Worm (Caenorhabditis elegans) whole organism, young adult: Measurements from ENCODE around the gene cwp-3.
A peak's percentile ranks its signal among the peaks of the same experiment; 100 is the strongest.

Source experiments
- B0035.1 ChIP-seq: sonication (generic microtip); optimal IDR thresholded peaks from 2 replicates; lab custom pipeline; 2016; ENCODE audit warnings: missing genetic modification characterization, mild to moderate bottlenecking, missing compliant biosample characterization, missing genotype, missing genetic modification reagents
- B0261.1 ChIP-seq: sonication (generic microtip); optimal IDR thresholded peaks from 2 replicates; lab custom pipeline; 2016; ENCODE audit warnings: mild to moderate bottlenecking, missing genetic modification characterization, moderate library complexity, missing compliant biosample characterization
- B0336.3 ChIP-seq: fragments of 200-800 bp; sonication (Bioruptor generic); IDR thresholded peaks from 2 replicates; pipeline ENCODE4 v1.3.6; 2022; ENCODE audit warnings: missing genetic modification characterization, missing compliant biosample characterization
- C06A6.2 ChIP-seq: fragments of 200-800 bp; sonication (Bioruptor generic); conservative IDR thresholded peaks from 2 replicates; pipeline ENCODE4 v1.3.6; 2022; ENCODE audit warnings: missing genetic modification characterization, missing compliant biosample characterization
- F39B2.1 ChIP-seq: fragments of 200-800 bp; sonication (Bioruptor generic); IDR thresholded peaks from 2 replicates; pipeline ENCODE4 v1.3.6; 2022; ENCODE audit warnings: missing genetic modification reagents, missing genetic modification characterization, missing compliant biosample characterization
- F49E8.2 ChIP-seq: sonication (generic microtip); optimal IDR thresholded peaks from 3 replicates; lab custom pipeline; 2017; ENCODE audit warnings: missing genetic modification characterization, mild to moderate bottlenecking, missing compliant biosample characterization, antibody characterized with exemption, moderate library complexity; ENCODE audit not compliant: insufficient read depth
- F52B5.7 ChIP-seq: sonication (generic microtip); optimal IDR thresholded peaks from 2 replicates; lab custom pipeline; 2016; ENCODE audit warnings: mild to moderate bottlenecking, missing genetic modification characterization, missing compliant biosample characterization
- T07F8.4 ChIP-seq: sonication (generic microtip); optimal IDR thresholded peaks from 2 replicates; lab custom pipeline; 2016; ENCODE audit warnings: mild to moderate bottlenecking, missing genetic modification characterization, moderate library complexity, missing compliant biosample characterization
- Y67H2A.10 ChIP-seq: fragments of 200-800 bp; sonication (Bioruptor generic); conservative IDR thresholded peaks from 2 replicates; pipeline ENCODE4 v1.3.6; 2022; ENCODE audit warnings: missing genetic modification reagents, missing genetic modification characterization, missing compliant biosample characterization
- Y95B8A.8 ChIP-seq: fragments of 200-800 bp; sonication (Bioruptor generic); IDR thresholded peaks from 2 replicates; pipeline ENCODE4 v1.3.6; 2022; ENCODE audit warnings: missing genetic modification reagents, missing genetic modification characterization, missing compliant biosample characterization
- attf-5 ChIP-seq: fragments of 200-800 bp; sonication (Bioruptor generic); optimal IDR thresholded peaks from 2 replicates; lab custom pipeline; 2018; ENCODE audit warnings: mild to moderate bottlenecking, missing genetic modification characterization, missing compliant biosample characterization
- attf-6 ChIP-seq: fragments of 200-800 bp; sonication (Bioruptor generic); IDR thresholded peaks from 2 replicates; pipeline ENCODE4 v1.3.6; 2022; ENCODE audit warnings: missing genetic modification reagents, missing genetic modification characterization, missing compliant biosample characterization
- ccch-3 ChIP-seq: fragments of 200-800 bp; sonication (Bioruptor generic); optimal IDR thresholded peaks from 2 replicates; lab custom pipeline; 2018; ENCODE audit warnings: mild to moderate bottlenecking, missing genetic modification characterization, missing compliant biosample characterization
- cebp-1 ChIP-seq, 2 experiments: fragments of 200-800 bp in 1 of 2; sonication (Bioruptor generic) in 1 of 2; sonication (generic microtip) in 1 of 2; IDR thresholded peaks in 1 of 2; optimal IDR thresholded peaks in 1 of 2; 2 replicates each; pipeline versions ENCODE4 v1.3.6 to Lab custom; 2017 to 2022; ENCODE audit warnings: missing compliant biosample characterization in 2 of 2, missing genetic modification characterization in 2 of 2, mild to moderate bottlenecking in 1 of 2, missing genetic modification reagents in 1 of 2, moderate library complexity in 1 of 2
- ceh-27 ChIP-seq: fragments of 200-800 bp; sonication (Bioruptor generic); optimal IDR thresholded peaks from 2 replicates; lab custom pipeline; 2018; ENCODE audit warnings: mild to moderate bottlenecking, missing genetic modification characterization, moderate library complexity, missing compliant biosample characterization
- ceh-58 ChIP-seq: fragments of 200-800 bp; sonication (Bioruptor generic); IDR thresholded peaks from 2 replicates; pipeline ENCODE4 v1.3.6; 2022; ENCODE audit warnings: missing genetic modification characterization, missing compliant biosample characterization
- ceh-79 ChIP-seq: sonication (generic microtip); optimal IDR thresholded peaks from 2 replicates; lab custom pipeline; 2017; ENCODE audit warnings: mild to moderate bottlenecking, missing genetic modification characterization, missing compliant biosample characterization
- ceh-91 ChIP-seq: fragments of 200-800 bp; sonication (Bioruptor generic); IDR thresholded peaks from 2 replicates; pipeline ENCODE4 v1.3.6; 2022; ENCODE audit warnings: missing genetic modification reagents, missing genetic modification characterization, missing compliant biosample characterization
- chd-7 ChIP-seq: sonication (generic microtip); optimal IDR thresholded peaks from 2 replicates; lab custom pipeline; 2016; ENCODE audit warnings: mild to moderate bottlenecking, missing genetic modification characterization, moderate library complexity, missing compliant biosample characterization
- dox-1 ChIP-seq: fragments of 200-800 bp; sonication (Bioruptor generic); IDR thresholded peaks from 2 replicates; pipeline ENCODE4 v1.3.6; 2022; ENCODE audit warnings: missing genetic modification reagents, missing genetic modification characterization, missing compliant biosample characterization
- dpl-1 ChIP-seq: fragments of 150-350 bp; optimal IDR thresholded peaks from 2 replicates; lab custom pipeline; 2014; ENCODE audit warnings: missing biosample characterization, missing genetic modification reagents, missing genetic modification characterization
- egrh-3 ChIP-seq: fragments of 200-800 bp; sonication (Bioruptor generic); IDR thresholded peaks from 2 replicates; pipeline ENCODE4 v1.3.6; 2022; ENCODE audit warnings: missing genetic modification reagents, missing genetic modification characterization, missing compliant biosample characterization
- ekl-4 ChIP-seq: fragments of 200-800 bp; sonication (Bioruptor generic); IDR thresholded peaks from 2 replicates; pipeline ENCODE4 v1.3.6; 2022; ENCODE audit warnings: missing genetic modification reagents, missing genetic modification characterization, missing compliant biosample characterization
- fkh-3 ChIP-seq: sonication (generic microtip); optimal IDR thresholded peaks from 2 replicates; lab custom pipeline; 2016; ENCODE audit warnings: mild to moderate bottlenecking, missing genetic modification characterization, missing compliant biosample characterization
- hmg-1.2 ChIP-seq: fragments of 200-800 bp; sonication (Bioruptor generic); IDR thresholded peaks from 2 replicates; pipeline ENCODE4 v1.3.6; 2022; ENCODE audit warnings: missing genetic modification reagents, missing genetic modification characterization, missing compliant biosample characterization
- hsf-1 ChIP-seq: fragments of 200-800 bp; sonication (Bioruptor generic); IDR thresholded peaks from 2 replicates; pipeline ENCODE4 v1.3.6; 2022; ENCODE audit warnings: missing genetic modification reagents, missing genetic modification characterization, missing compliant biosample characterization
- lag-1 ChIP-seq: fragments of 200-800 bp; sonication (Bioruptor generic); IDR thresholded peaks from 2 replicates; pipeline ENCODE4 v1.3.6; 2022; ENCODE audit warnings: missing genetic modification reagents, missing genetic modification characterization, missing compliant biosample characterization
- lin-35 ChIP-seq, 3 experiments: fragments of 150-350 bp in 2 of 3; sonication (generic microtip) in 1 of 3; optimal IDR thresholded peaks; 2 replicates each; lab custom pipeline; 2014 to 2018; ENCODE audit warnings: missing biosample characterization in 3 of 3, missing genetic modification characterization in 3 of 3, missing genetic modification reagents in 3 of 3
- lir-1 ChIP-seq: fragments of 200-800 bp; sonication (Bioruptor generic); conservative IDR thresholded peaks from 2 replicates; pipeline ENCODE4 v1.3.6; 2022; ENCODE audit warnings: missing genetic modification reagents, missing genetic modification characterization, missing compliant biosample characterization
- lsl-1 ChIP-seq: fragments of 200-800 bp; sonication (Bioruptor generic); optimal IDR thresholded peaks from 2 replicates; lab custom pipeline; 2018; ENCODE audit warnings: mild to moderate bottlenecking, missing genetic modification characterization, moderate library complexity, missing compliant biosample characterization
- lsy-27 ChIP-seq: sonication (generic microtip); optimal IDR thresholded peaks from 2 replicates; lab custom pipeline; 2017; ENCODE audit warnings: missing genetic modification characterization, mild to moderate bottlenecking, missing compliant biosample characterization, antibody characterized with exemption, missing genotype, borderline replicate concordance; ENCODE audit not compliant: insufficient read depth
- madf-10 ChIP-seq: sonication (generic microtip); optimal IDR thresholded peaks from 2 replicates; lab custom pipeline; 2016; ENCODE audit warnings: mild to moderate bottlenecking, missing genetic modification characterization, missing compliant biosample characterization
- madf-8 ChIP-seq: fragments of 200-800 bp; sonication (Bioruptor generic); conservative IDR thresholded peaks from 2 replicates; pipeline ENCODE4 v1.3.6; 2022; ENCODE audit warnings: missing genetic modification reagents, missing genetic modification characterization, missing compliant biosample characterization
- nfyb-1 ChIP-seq: fragments of 200-800 bp; sonication (Bioruptor generic); IDR thresholded peaks from 2 replicates; pipeline ENCODE4 v1.3.6; 2022; ENCODE audit warnings: missing genetic modification reagents, missing genetic modification characterization, missing compliant biosample characterization
- nhr-120 ChIP-seq: fragments of 200-800 bp; sonication (Bioruptor generic); IDR thresholded peaks from 2 replicates; pipeline ENCODE4 v1.3.6; 2022; ENCODE audit warnings: missing genetic modification characterization, missing compliant biosample characterization
- nhr-80 ChIP-seq: sonication (generic microtip); optimal IDR thresholded peaks from 2 replicates; lab custom pipeline; 2016; ENCODE audit warnings: missing genetic modification characterization, missing compliant biosample characterization
- nhr-90 ChIP-seq: sonication (generic microtip); optimal IDR thresholded peaks from 2 replicates; lab custom pipeline; 2016; ENCODE audit warnings: missing genotype, mild to moderate bottlenecking, missing genetic modification characterization, missing compliant biosample characterization
- pbrm-1 ChIP-seq: fragments of 200-800 bp; sonication (Bioruptor generic); IDR thresholded peaks from 2 replicates; pipeline ENCODE4 v1.3.6; 2022; ENCODE audit warnings: missing genetic modification reagents, missing genetic modification characterization, missing compliant biosample characterization
- snpc-1.3 ChIP-seq: sonication (generic microtip); optimal IDR thresholded peaks from 2 replicates; lab custom pipeline; 2017; ENCODE audit warnings: missing genetic modification characterization, mild to moderate bottlenecking, missing compliant biosample characterization, antibody characterized with exemption, moderate library complexity, missing genotype, missing genetic modification reagents; ENCODE audit not compliant: insufficient read depth
- snpc-4 ChIP-seq, 5 experiments: fragments of 150-350 bp in 1 of 5; sonication (generic microtip) in 4 of 5; optimal IDR thresholded peaks; 2 replicates each; lab custom pipeline; 2014 to 2018; ENCODE audit warnings: missing genetic modification characterization in 5 of 5, missing biosample characterization in 3 of 5, antibody characterized with exemption in 2 of 5, mild to moderate bottlenecking in 2 of 5, missing compliant biosample characterization in 2 of 5, missing genotype in 2 of 5, moderate library complexity in 2 of 5, missing genetic modification reagents in 1 of 5
- tbp1 ChIP-seq: fragments of 200-800 bp; sonication (Bioruptor generic); optimal IDR thresholded peaks from 2 replicates; lab custom pipeline; 2018; ENCODE audit warnings: mild to moderate bottlenecking, missing genetic modification characterization, missing compliant biosample characterization
- zim-3 ChIP-seq: sonication (generic microtip); optimal IDR thresholded peaks from 2 replicates; lab custom pipeline; 2017; ENCODE audit warnings: mild to moderate bottlenecking, missing genetic modification characterization, moderate library complexity, missing compliant biosample characterization
- ztf-18 ChIP-seq: sonication (generic microtip); optimal IDR thresholded peaks from 2 replicates; lab custom pipeline; 2016; ENCODE audit warnings: missing genotype, mild to moderate bottlenecking, missing genetic modification characterization, missing compliant biosample characterization
- ztf-22 ChIP-seq: fragments of 200-800 bp; sonication (Bioruptor generic); optimal IDR thresholded peaks from 2 replicates; lab custom pipeline; 2018; ENCODE audit warnings: mild to moderate bottlenecking, missing genetic modification characterization, moderate library complexity, missing compliant biosample characterization
- ztf-25 ChIP-seq: fragments of 200-800 bp; sonication (Bioruptor generic); IDR thresholded peaks from 2 replicates; pipeline ENCODE4 v1.3.6; 2022; ENCODE audit warnings: missing genetic modification reagents, missing genetic modification characterization, missing compliant biosample characterization
- ztf-3 ChIP-seq: fragments of 200-800 bp; sonication (Bioruptor generic); optimal IDR thresholded peaks from 2 replicates; lab custom pipeline; 2018; ENCODE audit warnings: mild to moderate bottlenecking, missing genetic modification characterization, missing compliant biosample characterization

cwp-3 gene

ce11 chrV:4846507-4846906 lies 3.9 kb downstream of the cwp-3 start:
- TF ChIP-seq F52B5.7 (tag; lab: Kevin White, UChicago) (no peak), Y67H2A.10 (GFP tag; lab: Robert Waterston, UW) (no peak), ceh-91 (no peak)

- TF ChIP-seq egrh-3 (GFP tag; lab: Robert Waterston, UW) = no peak
- TF ChIP-seq nhr-80 (tag; lab: Kevin White, UChicago) = peak; percentile 11
- TF ChIP-seq lsl-1 = no peak
- no peak for TF ChIP-seq cebp-1 (GFP tag; IDR thresholded peaks at IDR 0.05; lab: Robert Waterston, UW)
- peak; percentile 41 for TF ChIP-seq cebp-1 (tag; optimal IDR thresholded peaks at IDR 0.05; lab: Kevin White, UChicago)
- no peak for TF ChIP-seq nhr-120 (GFP tag; lab: Robert Waterston, UW)
- TF ChIP-seq dpl-1 (GFP tag; lab: Kevin White, UChicago) = no peak
- peak; percentile 84 for TF ChIP-seq hmg-1.2 (GFP tag; lab: Robert Waterston, UW)
- no peak for TF ChIP-seq C06A6.2 (GFP tag; lab: Robert Waterston, UW)
- TF ChIP-seq lin-35 (GFP tag; optimal IDR thresholded peaks at IDR 0.05; lab: Kevin White, UChicago) = peak in 1 of 3 experiments; percentile 8
- no peak for TF ChIP-seq snpc-1.3
- TF ChIP-seq attf-5 = peak; percentile 1
- no peak for TF ChIP-seq ekl-4
- TF ChIP-seq ztf-3 (GFP tag; lab: Kevin White, UChicago) = no peak
- TF ChIP-seq F39B2.1 (GFP tag; lab: Robert Waterston, UW) = no peak
- no peak for TF ChIP-seq chd-7 (tag; lab: Kevin White, UChicago)
- TF ChIP-seq dox-1 = no peak
- TF ChIP-seq zim-3 (tag; lab: Kevin White, UChicago) = no peak
- TF ChIP-seq T07F8.4 = no peak
- no peak for TF ChIP-seq ceh-58 (GFP tag; lab: Robert Waterston, UW)
- no peak for TF ChIP-seq ztf-22
- no peak for TF ChIP-seq ztf-25 (GFP tag; lab: Robert Waterston, UW)
- TF ChIP-seq ccch-3 = no peak
- TF ChIP-seq lir-1 (GFP tag; lab: Robert Waterston, UW) = no peak
- no peak for TF ChIP-seq lag-1 (GFP tag; lab: Robert Waterston, UW)
- no peak for TF ChIP-seq Y95B8A.8 (GFP tag; lab: Robert Waterston, UW)
- no peak for TF ChIP-seq nhr-90 (tag; lab: Kevin White, UChicago)
- 0 out of 2 replicates have a peak, but pooled peaks have one; percentile 37 for TF ChIP-seq pbrm-1 (GFP tag; lab: Robert Waterston, UW)
- no peak for TF ChIP-seq F49E8.2 (tag; lab: Kevin White, UChicago)
- no peak for TF ChIP-seq B0035.1 (tag; lab: Kevin White, UChicago)
- TF ChIP-seq attf-6 = no peak
- TF ChIP-seq ceh-27 (GFP tag; lab: Kevin White, UChicago) = no peak
- no peak for TF ChIP-seq hsf-1
- no peak for TF ChIP-seq tbp1 (GFP tag; lab: Kevin White, UChicago)
- TF ChIP-seq lsy-27 = no peak
- peak; percentile 29 for TF ChIP-seq nfyb-1
- TF ChIP-seq madf-8 (GFP tag; lab: Robert Waterston, UW) = no peak
- TF ChIP-seq ceh-79 (tag; lab: Kevin White, UChicago) = no peak
- no peak for TF ChIP-seq snpc-4 (GFP tag; optimal IDR thresholded peaks at IDR 0.05; lab: Kevin White, UChicago)
- TF ChIP-seq snpc-4 (tag; optimal IDR thresholded peaks at IDR 0.05; lab: Kevin White, UChicago) = no peak
- TF ChIP-seq madf-10 (tag; lab: Kevin White, UChicago) = no peak
- no peak for TF ChIP-seq fkh-3 (tag; lab: Kevin White, UChicago)
- TF ChIP-seq B0336.3 (GFP tag; lab: Robert Waterston, UW) = 0 out of 2 replicates have a peak, but pooled peaks have one; percentile 22
- no peak for TF ChIP-seq ztf-18 (tag; lab: Kevin White, UChicago)
- TF ChIP-seq B0261.1 (tag; lab: Kevin White, UChicago) = no peak
Measured at ce11 chrV:4847424-4847823, 4.8 kb downstream of the cwp-3 start, which contains the start of gene abhd-5.1. Gene abhd-5.1, plus strand, starts transcription at chrV:4847653.
